Fruit fly (Drosophila melanogaster) Kc167 (cell line): ENCODE measurements around the gene CG14926.

Experiments used
- Myc ChIP-seq: fragments of >200 bp; optimal IDR thresholded peaks from 2 replicates; lab custom pipeline; 2017; ENCODE audit warnings: missing external identifiers
- insv ChIP-seq: fragments of >200 bp; optimal IDR thresholded peaks from 3 replicates; lab custom pipeline; 2018; ENCODE audit warnings: missing external identifiers

DNA sequence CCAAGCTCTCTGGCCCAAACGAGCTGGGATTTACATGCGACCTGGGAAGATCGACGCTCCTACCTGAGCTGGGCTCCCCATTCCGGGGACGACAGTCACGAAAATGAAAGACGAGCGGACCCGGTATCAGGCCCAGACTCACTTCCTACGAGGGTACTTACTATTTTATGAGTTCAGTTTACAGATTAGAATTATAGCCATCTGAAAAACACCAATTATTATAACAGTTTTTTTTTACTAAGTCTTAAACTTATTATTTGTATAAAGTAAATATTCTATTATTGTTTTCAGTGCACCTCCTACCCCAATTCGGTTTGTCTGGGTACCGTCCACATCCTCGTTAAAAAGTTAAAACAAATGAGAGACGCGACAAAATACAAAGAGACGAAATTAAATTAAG is 16.7 kb downstream of the CG14926 start:
- TF ChIP-seq Myc (lab: Kevin White, UChicago) (no peak), insv (lab: Kevin White, UChicago) (no peak)
